Fruit fly (Drosophila melanogaster) whole organism, embryonic: ENCODE measurements around the gene Cyp4d1.
A peak's percentile ranks its signal among the peaks of the same experiment; 100 is the strongest.

Experiments
- CG10654 ChIP-seq: fragments of 200-800 bp; sonication (Bioruptor generic); optimal IDR thresholded peaks from 2 replicates; lab custom pipeline; 2016; ENCODE audit warnings: missing biosample characterization, missing genetic modification characterization
- CG10979 ChIP-seq: fragments of 200-800 bp; sonication (Bioruptor generic); optimal IDR thresholded peaks from 2 replicates; lab custom pipeline; 2018; ENCODE audit warnings: missing biosample characterization, mild to moderate bottlenecking, missing genetic modification characterization, moderate library complexity
- CG11093 ChIP-seq: fragments of 200-800 bp; sonication (Bioruptor generic); IDR thresholded peaks from 3 replicates; pipeline ENCODE4 v1.3.6; 2022; ENCODE audit warnings: missing biosample characterization, missing genetic modification characterization
- CG11247 ChIP-seq: fragments of 200-800 bp; sonication (Bioruptor generic); IDR thresholded peaks from 2 replicates; pipeline ENCODE4 v1.3.6; 2022; ENCODE audit warnings: missing biosample characterization, missing genetic modification characterization
- CG11504 ChIP-seq: fragments of 200-800 bp; sonication (Bioruptor generic); optimal IDR thresholded peaks from 3 replicates; lab custom pipeline; 2019; ENCODE audit warnings: missing biosample characterization, mild to moderate bottlenecking, missing genetic modification characterization, moderate library complexity
- CG15269 ChIP-seq: fragments of 200-800 bp; sonication (Bioruptor generic); optimal IDR thresholded peaks from 2 replicates; lab custom pipeline; 2018; ENCODE audit warnings: missing biosample characterization, mild to moderate bottlenecking, missing genetic modification characterization, moderate library complexity
- CG17385 ChIP-seq: fragments of 200-800 bp; sonication (Bioruptor generic); optimal IDR thresholded peaks from 3 replicates; lab custom pipeline; 2018; ENCODE audit warnings: missing biosample characterization, mild to moderate bottlenecking, missing genetic modification characterization
- CG17612 ChIP-seq: fragments of 200-800 bp; sonication (Bioruptor generic); IDR thresholded peaks from 2 replicates; pipeline ENCODE4 v1.3.6; 2022; ENCODE audit warnings: missing biosample characterization, missing genetic modification characterization
- CG17802 ChIP-seq: fragments of 200-800 bp; sonication (Bioruptor generic); optimal IDR thresholded peaks from 2 replicates; lab custom pipeline; 2018; ENCODE audit warnings: missing biosample characterization, mild to moderate bottlenecking, missing genetic modification characterization, moderate library complexity
- CG17829 ChIP-seq: fragments of 200-800 bp; optimal IDR thresholded peaks from 2 replicates; lab custom pipeline; 2019; ENCODE audit warnings: missing biosample characterization, mild to moderate bottlenecking, missing genetic modification characterization, moderate library complexity
- CG17912 ChIP-seq: fragments of 200-800 bp; sonication (Bioruptor generic); optimal IDR thresholded peaks from 2 replicates; lab custom pipeline; 2018; ENCODE audit warnings: missing biosample characterization, mild to moderate bottlenecking, missing genetic modification characterization
- CG2116 ChIP-seq: fragments of 200-800 bp; sonication (Bioruptor generic); optimal IDR thresholded peaks from 3 replicates; lab custom pipeline; 2018; ENCODE audit warnings: missing biosample characterization, mild to moderate bottlenecking, missing genetic modification characterization
- CG3065 ChIP-seq: fragments of 200-800 bp; sonication (Bioruptor generic); optimal IDR thresholded peaks from 2 replicates; lab custom pipeline; 2016; ENCODE audit warnings: missing biosample characterization, missing genetic modification characterization
- CG31365 ChIP-seq: fragments of 200-800 bp; sonication (Bioruptor generic); optimal IDR thresholded peaks from 2 replicates; lab custom pipeline; 2018; ENCODE audit warnings: missing biosample characterization, mild to moderate bottlenecking, missing genetic modification characterization
- CG32772 ChIP-seq: fragments of 200-800 bp; sonication (Bioruptor generic); IDR thresholded peaks from 2 replicates; pipeline ENCODE4 v1.3.6; 2022; ENCODE audit warnings: missing biosample characterization, missing genetic modification characterization
- CG34376 ChIP-seq: fragments of 200-800 bp; sonication (Bioruptor generic); optimal IDR thresholded peaks from 2 replicates; lab custom pipeline; 2018; ENCODE audit warnings: missing biosample characterization, mild to moderate bottlenecking, missing genetic modification characterization
- CG4328 ChIP-seq: fragments of 200-800 bp; sonication (Bioruptor generic); optimal IDR thresholded peaks from 3 replicates; lab custom pipeline; 2017; ENCODE audit warnings: missing biosample characterization, missing genetic modification reagents, missing genetic modification characterization
- CG4360 ChIP-seq: fragments of 200-800 bp; sonication (Bioruptor generic); IDR thresholded peaks from 2 replicates; pipeline ENCODE4 v1.3.6; 2022; ENCODE audit warnings: missing biosample characterization, missing genetic modification characterization
- CG4424 ChIP-seq: fragments of 200-800 bp; sonication (Bioruptor generic); optimal IDR thresholded peaks from 3 replicates; lab custom pipeline; 2016; ENCODE audit warnings: missing biosample characterization, missing genetic modification characterization
- CG7963 ChIP-seq: fragments of 200-800 bp; sonication (Bioruptor generic); IDR thresholded peaks from 3 replicates; pipeline ENCODE4 v1.3.6; 2022; ENCODE audit warnings: missing biosample characterization, missing genetic modification characterization; ENCODE audit not compliant: partially characterized antibody
- CTCF ChIP-seq: fragments of 200-800 bp; sonication (Bioruptor generic); optimal IDR thresholded peaks from 2 replicates; lab custom pipeline; 2017; ENCODE audit warnings: missing biosample characterization, mild to moderate bottlenecking, missing genetic modification characterization, moderate library complexity
- Dll ChIP-seq: fragments of 200-800 bp; sonication (Bioruptor generic); IDR thresholded peaks from 4 replicates; pipeline ENCODE4 v1.3.6; 2022; ENCODE audit warnings: missing biosample characterization, missing genetic modification characterization; ENCODE audit not compliant: partially characterized antibody
- Doc3 ChIP-seq: fragments of 200-800 bp; sonication (Bioruptor generic); IDR thresholded peaks from 3 replicates; pipeline ENCODE4 v1.3.6; 2022; ENCODE audit warnings: missing biosample characterization, missing genetic modification characterization; ENCODE audit not compliant: partially characterized antibody
- Dref ChIP-seq: fragments of 200-800 bp; sonication (Bioruptor generic); IDR thresholded peaks from 2 replicates; pipeline ENCODE4 v1.3.6; 2022; ENCODE audit warnings: missing biosample characterization, missing genetic modification characterization
- Ets65A ChIP-seq: fragments of 200-800 bp; sonication (Bioruptor generic); peaks from one replicate; lab custom pipeline; 2016; ENCODE audit warnings: missing biosample characterization, missing genetic modification characterization
- Fer1 ChIP-seq: fragments of 200-800 bp; sonication (Bioruptor generic); optimal IDR thresholded peaks from 2 replicates; lab custom pipeline; 2017; ENCODE audit warnings: missing biosample characterization, mild to moderate bottlenecking, missing genetic modification characterization
- GATAe ChIP-seq: fragments of 200-800 bp; sonication (Bioruptor generic); conservative IDR thresholded peaks from 2 replicates; pipeline ENCODE4 v1.3.6; 2022; ENCODE audit warnings: missing biosample characterization, missing genetic modification characterization
- Hmr ChIP-seq: fragments of 200-800 bp; sonication (Bioruptor generic); optimal IDR thresholded peaks from 3 replicates; lab custom pipeline; 2017; ENCODE audit warnings: mild to moderate bottlenecking, missing biosample characterization, missing genetic modification reagents, missing genetic modification characterization
- Lim3 ChIP-seq: fragments of 200-800 bp; sonication (Bioruptor generic); IDR thresholded peaks from 2 replicates; pipeline ENCODE4 v1.3.6; 2022; ENCODE audit warnings: missing biosample characterization, missing genetic modification characterization
- Max ChIP-seq: fragments of 200-800 bp; sonication (Bioruptor generic); optimal IDR thresholded peaks from 2 replicates; lab custom pipeline; 2016; ENCODE audit warnings: missing biosample characterization, mild to moderate bottlenecking, missing genetic modification characterization
- Mrtf ChIP-seq: fragments of 200-800 bp; sonication (Bioruptor generic); IDR thresholded peaks from 3 replicates; pipeline ENCODE4 v1.3.6; 2022; ENCODE audit warnings: missing biosample characterization, missing genetic modification characterization
- Optix ChIP-seq: fragments of 200-800 bp; sonication (Bioruptor generic); IDR thresholded peaks from 3 replicates; pipeline ENCODE4 v1.3.6; 2022; ENCODE audit warnings: missing biosample characterization, missing genetic modification characterization
- Rx ChIP-seq: fragments of 200-800 bp; sonication (Bioruptor generic); IDR thresholded peaks from 2 replicates; pipeline ENCODE4 v1.3.6; 2022; ENCODE audit warnings: missing biosample characterization, missing genetic modification characterization
- Scr ChIP-seq: fragments of 200-800 bp; sonication (Bioruptor generic); IDR thresholded peaks from 2 replicates; pipeline ENCODE4 v1.3.6; 2022; ENCODE audit warnings: missing biosample characterization, missing genetic modification characterization; ENCODE audit not compliant: partially characterized antibody
- Spps ChIP-seq: fragments of 200-800 bp; sonication (Bioruptor generic); optimal IDR thresholded peaks from 2 replicates; lab custom pipeline; 2018; ENCODE audit warnings: missing biosample characterization, mild to moderate bottlenecking, missing genetic modification characterization
- Stat92E ChIP-seq, 3 experiments: fragments of >200 bp in 2 of 3; fragments of 200-800 bp in 1 of 3; sonication (Bioruptor generic) in 1 of 3; optimal IDR thresholded peaks; 2 replicates each; lab custom pipeline; 2017 to 2019; ENCODE audit warnings: missing biosample characterization in 3 of 3, missing genetic modification characterization in 3 of 3, mild to moderate bottlenecking in 1 of 3, moderate library complexity in 1 of 3
- TFAM ChIP-seq: fragments of 200-800 bp; sonication (Bioruptor generic); optimal IDR thresholded peaks from 2 replicates; lab custom pipeline; 2017; ENCODE audit warnings: missing biosample characterization, missing genetic modification characterization, inconsistent platforms
- ab ChIP-seq: fragments of 200-800 bp; sonication (Bioruptor generic); optimal IDR thresholded peaks from 2 replicates; lab custom pipeline; 2016; ENCODE audit warnings: missing biosample characterization, missing genetic modification characterization
- bab2 ChIP-seq: fragments of 200-800 bp; sonication (Bioruptor generic); optimal IDR thresholded peaks from 2 replicates; lab custom pipeline; 2016; ENCODE audit warnings: missing biosample characterization, missing genetic modification characterization
- btn ChIP-seq: fragments of 200-800 bp; sonication (Bioruptor generic); optimal IDR thresholded peaks from 2 replicates; lab custom pipeline; 2016; ENCODE audit warnings: missing biosample characterization, missing genetic modification characterization
- dpn ChIP-seq, 2 experiments: fragments of 200-800 bp; sonication (Bioruptor generic); optimal IDR thresholded peaks; 3 replicates each; lab custom pipeline; 2016; ENCODE audit warnings: missing biosample characterization in 2 of 2, missing genetic modification characterization in 2 of 2
- eyg ChIP-seq: fragments of 200-800 bp; sonication (Bioruptor generic); optimal IDR thresholded peaks from 3 replicates; lab custom pipeline; 2016; ENCODE audit warnings: missing biosample characterization, missing genetic modification characterization
- hbn ChIP-seq: fragments of 200-800 bp; sonication (Bioruptor generic); IDR thresholded peaks from 2 replicates; pipeline ENCODE4 v1.3.6; 2022; ENCODE audit warnings: missing biosample characterization, missing genetic modification characterization; ENCODE audit not compliant: partially characterized antibody
- kay ChIP-seq: fragments of 200-800 bp; sonication (Bioruptor generic); optimal IDR thresholded peaks from 2 replicates; lab custom pipeline; 2016; ENCODE audit warnings: missing biosample characterization, missing genetic modification characterization
- lab ChIP-seq: fragments of 200-800 bp; sonication (Bioruptor generic); optimal IDR thresholded peaks from 3 replicates; lab custom pipeline; 2017; ENCODE audit warnings: missing biosample characterization, missing genetic modification characterization, mild to moderate bottlenecking, moderate library complexity, missing genetic modification reagents
- lbe ChIP-seq: fragments of 200-800 bp; sonication (Bioruptor generic); optimal IDR thresholded peaks from 2 replicates; lab custom pipeline; 2016; ENCODE audit warnings: missing biosample characterization, mild to moderate bottlenecking, missing genetic modification characterization
- lola ChIP-seq, 3 experiments: fragments of >200 bp in 2 of 3; fragments of 200-800 bp in 1 of 3; sonication (Bioruptor generic) in 1 of 3; optimal IDR thresholded peaks; 2 replicates each; lab custom pipeline; 2017 to 2019; ENCODE audit warnings: missing biosample characterization in 3 of 3, missing genetic modification characterization in 3 of 3, mild to moderate bottlenecking in 1 of 3, moderate library complexity in 1 of 3
- nom ChIP-seq: fragments of 200-800 bp; sonication (Bioruptor generic); optimal IDR thresholded peaks from 2 replicates; lab custom pipeline; 2017; ENCODE audit warnings: missing biosample characterization, missing genetic modification characterization, mild to moderate bottlenecking, moderate library complexity, missing genetic modification reagents
- ro ChIP-seq: fragments of 200-800 bp; sonication (Bioruptor generic); IDR thresholded peaks from 2 replicates; pipeline ENCODE4 v1.3.6; 2022; ENCODE audit warnings: missing biosample characterization, missing genetic modification characterization
- trh ChIP-seq: fragments of 200-800 bp; sonication (Bioruptor generic); optimal IDR thresholded peaks from 2 replicates; lab custom pipeline; 2016; ENCODE audit warnings: missing biosample characterization, missing genetic modification characterization
- vvl ChIP-seq: fragments of 200-800 bp; sonication (Bioruptor generic); IDR thresholded peaks from 2 replicates; pipeline ENCODE4 v1.3.6; 2022; ENCODE audit warnings: missing biosample characterization, missing genetic modification characterization
- wek ChIP-seq: fragments of 200-800 bp; sonication (Bioruptor generic); optimal IDR thresholded peaks from 3 replicates; lab custom pipeline; 2018; ENCODE audit warnings: missing biosample characterization, mild to moderate bottlenecking, missing genetic modification characterization, moderate library complexity

The Cyp4d1 gene

dm6 chrX:2145114-2145513 is 16.9 kb downstream of the Cyp4d1 start, which contains the start of gene Pgd (continued):
- no peak for TF ChIP-seq CG11504
- TF ChIP-seq Doc3 (GFP tag; lab: Robert Waterston, UW): peak; percentile 58; the same call in 2 of the 3 replicates
- TF ChIP-seq Fer1: peak; percentile 37
- no peak for TF ChIP-seq CG3065 (GFP tag; lab: Kevin White, UChicago)
- TF ChIP-seq vvl (GFP tag; lab: Robert Waterston, UW): no peak
- no peak for TF ChIP-seq CG17912 (GFP tag; lab: Kevin White, UChicago)
- TF ChIP-seq Scr (GFP tag; lab: Robert Waterston, UW): peak; percentile 44
- TF ChIP-seq Spps (tag; lab: Kevin White, UChicago): no peak
- TF ChIP-seq Mrtf: no peak
- no peak for TF ChIP-seq btn
- no peak for TF ChIP-seq CG10654 (GFP tag; lab: Kevin White, UChicago)
- TF ChIP-seq lola (GFP tag; optimal IDR thresholded peaks at IDR 0.05; lab: Kevin White, UChicago): no peak
- TF ChIP-seq Ets65A (GFP tag; lab: Kevin White, UChicago): peak; percentile 45
- peak; percentile 68 for TF ChIP-seq Dref (GFP tag; lab: Robert Waterston, UW)
- peak; percentile 39 for TF ChIP-seq CG34376
- TF ChIP-seq lab: no peak
- TF ChIP-seq CG4328: no peak
- TF ChIP-seq CG15269 (tag; lab: Kevin White, UChicago): no peak
- no peak for TF ChIP-seq bab2 (GFP tag; lab: Kevin White, UChicago)
- no peak for TF ChIP-seq CG4360 (GFP tag; lab: Robert Waterston, UW)
- no peak for TF ChIP-seq Rx (GFP tag; lab: Robert Waterston, UW)
- no peak for TF ChIP-seq Max (GFP tag; lab: Kevin White, UChicago)
- TF ChIP-seq nom (GFP tag; lab: Kevin White, UChicago): peak; percentile 58
- TF ChIP-seq Hmr (GFP tag; lab: Kevin White, UChicago): peak; percentile 23
- TF ChIP-seq dpn (GFP tag; optimal IDR thresholded peaks at IDR 0.05; lab: Kevin White, UChicago): no peak
- TF ChIP-seq ro (GFP tag; lab: Robert Waterston, UW): no peak
- TF ChIP-seq wek (GFP tag; lab: Kevin White, UChicago): no peak
- TF ChIP-seq Stat92E (GFP tag; optimal IDR thresholded peaks at IDR 0.05; lab: Kevin White, UChicago): no peak
- no peak for TF ChIP-seq trh
- TF ChIP-seq CG10979: no peak
- peak; percentile 9 for TF ChIP-seq CG2116 (GFP tag; lab: Kevin White, UChicago)
- TF ChIP-seq Dll (GFP tag; lab: Robert Waterston, UW): peak; percentile 57; the same call in 2 of the 4 replicates
- TF ChIP-seq CG11093 (GFP tag; lab: Robert Waterston, UW): no peak
- TF ChIP-seq kay (GFP tag; lab: Kevin White, UChicago): no peak
- TF ChIP-seq CG17612 (GFP tag; lab: Robert Waterston, UW): no peak
- TF ChIP-seq CTCF: no peak
- TF ChIP-seq ab (GFP tag; lab: Kevin White, UChicago): no peak
- TF ChIP-seq Lim3 (GFP tag; lab: Robert Waterston, UW): no peak
- no peak for TF ChIP-seq CG11247 (GFP tag; lab: Robert Waterston, UW)
- TF ChIP-seq eyg (GFP tag; lab: Kevin White, UChicago): no peak
- no peak for TF ChIP-seq lbe (GFP tag; lab: Kevin White, UChicago)
- no peak for TF ChIP-seq GATAe (GFP tag; lab: Robert Waterston, UW)
- no peak for TF ChIP-seq CG17829 (tag; lab: Kevin White, UChicago)
- no peak for TF ChIP-seq CG4424
- no peak for TF ChIP-seq CG17385
- TF ChIP-seq TFAM (GFP tag; lab: Kevin White, UChicago): no peak
- 0 out of 3 replicates have a peak, but pooled peaks have one; percentile 32 for TF ChIP-seq CG7963 (GFP tag; lab: Robert Waterston, UW)
- peak; percentile 64 for TF ChIP-seq hbn (GFP tag; lab: Robert Waterston, UW)
- no peak for TF ChIP-seq CG31365 (tag; lab: Kevin White, UChicago)
- no peak for TF ChIP-seq Optix
- no peak for TF ChIP-seq CG17802 (tag; lab: Kevin White, UChicago)
- no peak for TF ChIP-seq CG32772
